Fruit fly (Drosophila melanogaster) whole organism, adult: ENCODE results near the gene CG13022.

Experiments used
- CG11617 ChIP-seq: fragments of 200-800 bp; sonication (Bioruptor generic); optimal IDR thresholded peaks from 2 replicates; lab custom pipeline; 2017; ENCODE audit warnings: mild to moderate bottlenecking, missing biosample characterization, missing genetic modification reagents, missing genetic modification characterization
- CG12768 ChIP-seq: fragments of 200-800 bp; sonication (Bioruptor generic); optimal IDR thresholded peaks from 2 replicates; lab custom pipeline; 2017; ENCODE audit warnings: missing biosample characterization, missing genetic modification characterization, mild to moderate bottlenecking, moderate library complexity, missing genetic modification reagents
- CG1620 ChIP-seq: fragments of 200-800 bp; sonication (Bioruptor generic); optimal IDR thresholded peaks from 2 replicates; lab custom pipeline; 2016; ENCODE audit warnings: missing biosample characterization, missing genetic modification characterization
- CG5204 ChIP-seq: fragments of 200-800 bp; sonication (Bioruptor generic); optimal IDR thresholded peaks from 2 replicates; lab custom pipeline; 2016; ENCODE audit warnings: missing biosample characterization, missing genetic modification characterization
- CG7045 ChIP-seq: fragments of 200-800 bp; sonication (Bioruptor generic); optimal IDR thresholded peaks from 2 replicates; lab custom pipeline; 2017; ENCODE audit warnings: missing biosample characterization, mild to moderate bottlenecking, missing genetic modification characterization
- Crg-1 ChIP-seq: fragments of 200-800 bp; sonication (Bioruptor generic); optimal IDR thresholded peaks from 2 replicates; lab custom pipeline; 2016; ENCODE audit warnings: missing biosample characterization, missing genetic modification characterization
- Hr96 ChIP-seq: fragments of 200-800 bp; sonication (Bioruptor generic); optimal IDR thresholded peaks from 2 replicates; lab custom pipeline; 2016; ENCODE audit warnings: missing biosample characterization, missing genetic modification characterization
- Mnt ChIP-seq: fragments of 200-800 bp; sonication (Bioruptor generic); optimal IDR thresholded peaks from 2 replicates; lab custom pipeline; 2016; ENCODE audit warnings: missing biosample characterization, mild to moderate bottlenecking, missing genetic modification characterization
- cic ChIP-seq: fragments of 200-800 bp; sonication (Bioruptor generic); optimal IDR thresholded peaks from 2 replicates; lab custom pipeline; 2017; ENCODE audit warnings: missing biosample characterization, mild to moderate bottlenecking, missing genetic modification characterization, moderate library complexity
- kay ChIP-seq: fragments of 200-800 bp; sonication (Bioruptor generic); peaks from one replicate; lab custom pipeline; 2016; ENCODE audit warnings: missing biosample characterization, missing genetic modification characterization, borderline replicate concordance
- ovo ChIP-seq: fragments of 200-800 bp; sonication (Bioruptor generic); optimal IDR thresholded peaks from 2 replicates; lab custom pipeline; 2016; ENCODE audit warnings: missing biosample characterization, missing genetic modification characterization
- pad ChIP-seq: fragments of 200-800 bp; sonication (Bioruptor generic); optimal IDR thresholded peaks from 3 replicates; lab custom pipeline; 2017; ENCODE audit warnings: missing biosample characterization, missing genetic modification characterization, mild to moderate bottlenecking, moderate library complexity, missing genetic modification reagents
- tj ChIP-seq: fragments of 200-800 bp; sonication (Bioruptor generic); optimal IDR thresholded peaks from 3 replicates; lab custom pipeline; 2017; ENCODE audit warnings: missing biosample characterization, mild to moderate bottlenecking, missing genetic modification characterization, moderate library complexity
- toe ChIP-seq: fragments of 200-800 bp; sonication (Bioruptor generic); optimal IDR thresholded peaks from 2 replicates; lab custom pipeline; 2016; ENCODE audit warnings: missing biosample characterization, missing genetic modification characterization

DNA sequence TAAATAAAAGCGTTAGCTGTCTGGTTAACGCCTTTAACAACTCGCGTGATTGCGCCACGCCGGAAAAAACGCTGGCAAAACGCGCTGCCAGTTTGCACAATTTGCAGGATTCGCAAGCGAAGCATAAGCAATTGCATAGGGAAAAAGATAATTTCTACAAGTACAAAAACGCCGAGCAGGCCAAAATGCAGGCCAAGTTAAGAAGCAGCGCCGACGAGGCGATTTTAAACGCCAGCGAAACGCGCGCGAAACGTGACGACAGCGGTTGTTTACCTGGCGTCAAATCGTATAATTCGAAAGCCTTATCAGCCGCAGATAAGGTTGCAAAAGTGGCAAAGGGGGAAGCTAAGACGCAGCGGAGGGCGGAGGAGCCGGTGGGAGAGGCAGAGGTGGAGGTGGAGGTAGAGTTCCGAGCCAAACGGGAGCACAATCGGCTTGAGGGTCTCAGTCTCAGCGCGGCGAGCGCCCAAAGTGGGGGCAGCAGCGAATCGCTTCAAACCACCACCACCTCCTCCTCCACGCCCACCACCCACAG lies 42.4 kb upstream of the CG13022 start:
- peak; percentile 24 for TF ChIP-seq CG11617 (GFP tag; lab: Kevin White, UChicago)
- TF ChIP-seq toe (GFP tag; lab: Kevin White, UChicago): no peak
- no peak for TF ChIP-seq Hr96 (GFP tag; lab: Kevin White, UChicago)
- TF ChIP-seq pad (GFP tag; lab: Kevin White, UChicago): peak; percentile 22
- TF ChIP-seq kay: no peak
- TF ChIP-seq CG5204 (GFP tag; lab: Kevin White, UChicago): no peak
- TF ChIP-seq CG1620 (GFP tag; lab: Kevin White, UChicago): no peak
- TF ChIP-seq CG12768 (GFP tag; lab: Kevin White, UChicago): peak; percentile 76
- TF ChIP-seq CG7045 (GFP tag; lab: Kevin White, UChicago): peak; percentile 46
- no peak for TF ChIP-seq Crg-1 (GFP tag; lab: Kevin White, UChicago)
- no peak for TF ChIP-seq ovo (GFP tag; lab: Kevin White, UChicago)
- TF ChIP-seq Mnt (GFP tag; lab: Kevin White, UChicago): peak; percentile 57
- TF ChIP-seq cic (GFP tag; lab: Kevin White, UChicago): peak; percentile 91
- TF ChIP-seq tj (GFP tag; lab: Kevin White, UChicago): peak; percentile 31
